Worm (Caenorhabditis elegans): Measurements from ENCODE around the gene ifd-2.

Gene ifd-2

DNA sequence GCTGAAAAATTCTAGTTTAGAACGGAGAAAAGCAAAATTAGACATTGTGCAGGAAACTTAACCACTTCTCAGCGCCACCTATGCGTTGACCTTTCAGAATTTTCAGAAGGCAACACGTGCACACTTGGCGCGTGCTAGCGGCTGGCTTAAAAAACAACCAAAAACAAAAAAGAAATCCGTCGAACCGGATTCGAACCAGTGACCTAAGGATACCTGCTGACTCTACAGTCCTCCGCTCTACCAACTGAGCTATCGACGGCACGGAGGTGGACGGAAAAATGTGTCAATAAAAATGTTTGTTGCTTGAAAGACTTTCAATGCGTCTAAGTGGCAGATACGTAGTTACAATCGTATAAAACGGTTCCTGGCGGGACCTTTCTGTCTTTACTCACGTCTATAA is 49.5 kb upstream of the ifd-2 start (continued):
- no peak for TF ChIP-seq ceh-27 (GFP tag; optimal IDR thresholded peaks at IDR 0.05)
- TF ChIP-seq attf-3 (GFP tag; conservative IDR thresholded peaks at IDR 0.05): no peak
- no peak for TF ChIP-seq lin-26 (GFP tag; IDR thresholded peaks at IDR 0.05)
- TF ChIP-seq ceh-79 (tag; optimal IDR thresholded peaks at IDR 0.05): no peak
- no peak for TF ChIP-seq nhr-179 (tag; optimal IDR thresholded peaks at IDR 0.05)
- TF ChIP-seq let-607 (tag; optimal IDR thresholded peaks at IDR 0.05): no peak
- TF ChIP-seq ccch-3 (GFP tag; optimal IDR thresholded peaks at IDR 0.05): no peak
- no peak for TF ChIP-seq madf-3 (GFP tag; IDR thresholded peaks at IDR 0.05)
- no peak for TF ChIP-seq Y95B8A.8 (GFP tag; IDR thresholded peaks at IDR 0.05)
- TF ChIP-seq F23B12.7 (tag; optimal IDR thresholded peaks at IDR 0.05; ENCODE audit: insufficient read depth): no peak
- TF ChIP-seq B0035.1 (tag; optimal IDR thresholded peaks at IDR 0.05): no peak
- TF ChIP-seq unc-130 (GFP tag; optimal IDR thresholded peaks at IDR 0.05): no peak
- no peak for TF ChIP-seq egl-18 (GFP tag; IDR thresholded peaks at IDR 0.05)
- no peak for TF ChIP-seq T26A5.8 (tag; optimal IDR thresholded peaks at IDR 0.05)
- no peak for TF ChIP-seq hrde-1 (tag; optimal IDR thresholded peaks at IDR 0.05; ENCODE audit: borderline replicate concordance)
- no peak for TF ChIP-seq athp-1 (tag; optimal IDR thresholded peaks at IDR 0.05)
- TF ChIP-seq ztf-22 (GFP tag; optimal IDR thresholded peaks at IDR 0.05): no peak
- TF ChIP-seq mel-28 (tag; optimal IDR thresholded peaks at IDR 0.05; ENCODE audit: borderline replicate concordance): no peak
- no peak for TF ChIP-seq Y79H2A.3 (GFP tag; conservative IDR thresholded peaks at IDR 0.05)
- no peak for TF ChIP-seq efl-1 (GFP tag; optimal IDR thresholded peaks at IDR 0.05)
- TF ChIP-seq pbrm-1 (GFP tag; IDR thresholded peaks at IDR 0.05): 0 out of 2 replicates have a peak, but pooled peaks have one; percentile 45
- 0 out of 2 replicates have a peak, but pooled peaks have one; percentile 35 for TF ChIP-seq B0019.2 (GFP tag; conservative IDR thresholded peaks at IDR 0.05)
- peak; percentile 52; the same call in 1 of the 2 replicates for TF ChIP-seq let-526 (GFP tag; IDR thresholded peaks at IDR 0.05)
- no peak for TF ChIP-seq lsy-27 (tag; optimal IDR thresholded peaks at IDR 0.05; ENCODE audit: borderline replicate concordance, insufficient read depth)
- TF ChIP-seq tlf-1 (GFP tag; optimal IDR thresholded peaks at IDR 0.05): no peak
- peak; percentile 31 for TF ChIP-seq him-1 (tag; optimal IDR thresholded peaks at IDR 0.05)
- TF ChIP-seq snpc-3.4 (tag; optimal IDR thresholded peaks at IDR 0.05): no peak
- no peak; the same call in 1 of the 2 replicates for TF ChIP-seq hmg-1.2 (GFP tag; IDR thresholded peaks at IDR 0.05)
- no peak for TF ChIP-seq gei-17 (GFP tag; optimal IDR thresholded peaks at IDR 0.05)
- no peak for TF ChIP-seq dox-1 (GFP tag; IDR thresholded peaks at IDR 0.05)
- TF ChIP-seq lir-1 (GFP tag; conservative IDR thresholded peaks at IDR 0.05): no peak
- peak; percentile 87 for TF ChIP-seq tbp1 (GFP tag; optimal IDR thresholded peaks at IDR 0.05)
- TF ChIP-seq aptf-2 (GFP tag; conservative IDR thresholded peaks at IDR 0.05): no peak
- TF ChIP-seq ceh-91 (GFP tag; IDR thresholded peaks at IDR 0.05): no peak
- no peak for TF ChIP-seq ztf-6 (GFP tag; IDR thresholded peaks at IDR 0.05)
- TF ChIP-seq madf-10 (tag; optimal IDR thresholded peaks at IDR 0.05): no peak
- TF ChIP-seq mes-4 (tag; optimal IDR thresholded peaks at IDR 0.05): no peak
- no peak for TF ChIP-seq akir-1 (GFP tag; optimal IDR thresholded peaks at IDR 0.05)
- no peak for TF ChIP-seq lag-1 (GFP tag; IDR thresholded peaks at IDR 0.05)
- TF ChIP-seq pha-4 (tag; optimal IDR thresholded peaks at IDR 0.05): no peak
- no peak for TF ChIP-seq cebp-2 (GFP tag; IDR thresholded peaks at IDR 0.05)
- no peak for TF ChIP-seq lin-40 (tag; optimal IDR thresholded peaks at IDR 0.05)
- TF ChIP-seq F57A8.1 (GFP tag; optimal IDR thresholded peaks at IDR 0.05): no peak
- TF ChIP-seq nfyb-1 (GFP tag; IDR thresholded peaks at IDR 0.05): no peak
- peak; percentile 57; the same call in 1 of the 2 replicates for TF ChIP-seq K11D2.4 (GFP tag; IDR thresholded peaks at IDR 0.05)
- no peak for TF ChIP-seq C17E4.6 (GFP tag; IDR thresholded peaks at IDR 0.05)
- TF ChIP-seq ama-1 (optimal IDR thresholded peaks at IDR 0.05): no peak
- no peak for TF ChIP-seq ama-1 (GFP tag; optimal IDR thresholded peaks at IDR 0.05)
- TF ChIP-seq ets-4 (GFP tag; optimal IDR thresholded peaks at IDR 0.05): no peak

Data from whole organism, young adult.